Fruit fly (Drosophila melanogaster) whole organism, embryonic: ENCODE measurements around the gene Mrp5.

Source experiments
- B-H1 ChIP-seq: fragments of 200-800 bp; sonication (Bioruptor generic); IDR thresholded peaks from 3 replicates; pipeline ENCODE4 v1.3.6; 2022; ENCODE audit warnings: missing biosample characterization, missing genetic modification characterization
- Blimp-1 ChIP-seq: fragments of 200-800 bp; sonication (Bioruptor generic); optimal IDR thresholded peaks from 3 replicates; lab custom pipeline; 2018; ENCODE audit warnings: missing biosample characterization, missing genetic modification characterization, mild to moderate bottlenecking, moderate library complexity, missing genetic modification reagents
- CG10274 ChIP-seq: fragments of 200-800 bp; sonication (Bioruptor generic); optimal IDR thresholded peaks from 3 replicates; lab custom pipeline; 2017; ENCODE audit warnings: missing biosample characterization, mild to moderate bottlenecking, missing genetic modification characterization
- CG10979 ChIP-seq: fragments of 200-800 bp; sonication (Bioruptor generic); optimal IDR thresholded peaks from 2 replicates; lab custom pipeline; 2018; ENCODE audit warnings: missing biosample characterization, mild to moderate bottlenecking, missing genetic modification characterization, moderate library complexity
- CG11560 ChIP-seq: fragments of 200-800 bp; sonication (Bioruptor generic); IDR thresholded peaks from 3 replicates; pipeline ENCODE4 v1.3.6; 2022; ENCODE audit warnings: missing biosample characterization, missing genetic modification characterization
- CG11695 ChIP-seq: fragments of 200-800 bp; sonication (Bioruptor generic); IDR thresholded peaks from 3 replicates; pipeline ENCODE4 v1.3.6; 2022; ENCODE audit warnings: missing biosample characterization, missing genetic modification characterization
- CG12659 ChIP-seq: fragments of 200-800 bp; sonication (Bioruptor generic); optimal IDR thresholded peaks from 3 replicates; lab custom pipeline; 2017; ENCODE audit warnings: mild to moderate bottlenecking, missing biosample characterization, missing genetic modification reagents, missing genetic modification characterization
- CG14441 ChIP-seq: fragments of 200-800 bp; sonication (Bioruptor generic); IDR thresholded peaks from 2 replicates; pipeline ENCODE4 v1.3.6; 2022; ENCODE audit warnings: missing biosample characterization, missing genetic modification characterization
- CG15011 ChIP-seq: fragments of 200-800 bp; sonication (Bioruptor generic); optimal IDR thresholded peaks from 3 replicates; lab custom pipeline; 2018; ENCODE audit warnings: missing biosample characterization, mild to moderate bottlenecking, missing genetic modification characterization
- CG15514 ChIP-seq: fragments of 200-800 bp; sonication (Bioruptor generic); optimal IDR thresholded peaks from 3 replicates; lab custom pipeline; 2017; ENCODE audit warnings: missing biosample characterization, missing genetic modification characterization, mild to moderate bottlenecking, moderate library complexity, missing genetic modification reagents
- CG1603 ChIP-seq: fragments of 200-800 bp; sonication (Bioruptor generic); optimal IDR thresholded peaks from 2 replicates; lab custom pipeline; 2019; ENCODE audit warnings: missing biosample characterization, mild to moderate bottlenecking, missing genetic modification characterization, moderate library complexity
- CG17361 ChIP-seq: fragments of 200-800 bp; sonication (Bioruptor generic); IDR thresholded peaks from 3 replicates; pipeline ENCODE4 v1.3.6; 2022; ENCODE audit warnings: missing biosample characterization, missing genetic modification characterization
- CG17385 ChIP-seq: fragments of 200-800 bp; sonication (Bioruptor generic); optimal IDR thresholded peaks from 3 replicates; lab custom pipeline; 2018; ENCODE audit warnings: missing biosample characterization, mild to moderate bottlenecking, missing genetic modification characterization
- CG17612 ChIP-seq: fragments of 200-800 bp; sonication (Bioruptor generic); IDR thresholded peaks from 2 replicates; pipeline ENCODE4 v1.3.6; 2022; ENCODE audit warnings: missing biosample characterization, missing genetic modification characterization
- CG18619 ChIP-seq: fragments of 200-800 bp; sonication (Bioruptor generic); optimal IDR thresholded peaks from 3 replicates; lab custom pipeline; 2017; ENCODE audit warnings: missing biosample characterization, mild to moderate bottlenecking, missing genetic modification characterization
- CG2889 ChIP-seq: fragments of 200-800 bp; sonication (Bioruptor generic); IDR thresholded peaks from 3 replicates; pipeline ENCODE4 v1.3.6; 2022; ENCODE audit warnings: missing biosample characterization, missing genetic modification characterization
- CG32767 ChIP-seq: fragments of 200-800 bp; sonication (Bioruptor generic); IDR thresholded peaks from 2 replicates; pipeline ENCODE4 v1.3.6; 2022; ENCODE audit warnings: missing biosample characterization, missing genetic modification characterization
- CG3281 ChIP-seq: fragments of 200-800 bp; sonication (Bioruptor generic); optimal IDR thresholded peaks from 3 replicates; lab custom pipeline; 2017; ENCODE audit warnings: missing biosample characterization, mild to moderate bottlenecking, missing genetic modification characterization
- CG6272 ChIP-seq: fragments of 200-800 bp; sonication (Bioruptor generic); IDR thresholded peaks from 2 replicates; pipeline ENCODE4 v1.3.6; 2022; ENCODE audit warnings: missing biosample characterization, missing genetic modification characterization
- CG8281 ChIP-seq: fragments of 200-800 bp; sonication (Bioruptor generic); optimal IDR thresholded peaks from 2 replicates; lab custom pipeline; 2018; ENCODE audit warnings: missing biosample characterization, mild to moderate bottlenecking, missing genetic modification characterization, moderate library complexity
- CG8359 ChIP-seq: fragments of 200-800 bp; sonication (Bioruptor generic); optimal IDR thresholded peaks from 2 replicates; lab custom pipeline; 2017; ENCODE audit warnings: missing biosample characterization, mild to moderate bottlenecking, missing genetic modification characterization, borderline replicate concordance
- CG9609 ChIP-seq: fragments of 200-800 bp; sonication (Bioruptor generic); optimal IDR thresholded peaks from 3 replicates; lab custom pipeline; 2016; ENCODE audit warnings: missing biosample characterization, missing genetic modification characterization
- ERR ChIP-seq: fragments of 200-800 bp; sonication (Bioruptor generic); optimal IDR thresholded peaks from 2 replicates; lab custom pipeline; 2016; ENCODE audit warnings: missing biosample characterization, missing genetic modification characterization
- H2.0 ChIP-seq: fragments of 200-800 bp; sonication (Bioruptor generic); IDR thresholded peaks from 2 replicates; pipeline ENCODE4 v1.3.6; 2022; ENCODE audit warnings: missing biosample characterization, missing genetic modification characterization
- Mad ChIP-seq: fragments of 200-800 bp; sonication (Bioruptor generic); optimal IDR thresholded peaks from 2 replicates; lab custom pipeline; 2016; ENCODE audit warnings: missing biosample characterization, missing genetic modification characterization
- Myb ChIP-seq: fragments of 200-800 bp; sonication (Bioruptor generic); optimal IDR thresholded peaks from 2 replicates; lab custom pipeline; 2016; ENCODE audit warnings: missing biosample characterization, missing genetic modification characterization
- Sin3A ChIP-seq: fragments of >200 bp; optimal IDR thresholded peaks from 2 replicates; lab custom pipeline; 2018
- Sry-δ ChIP-seq: fragments of 200-800 bp; sonication (Bioruptor generic); optimal IDR thresholded peaks from 2 replicates; lab custom pipeline; 2016; ENCODE audit warnings: missing biosample characterization, missing genetic modification characterization
- Tbp ChIP-seq: fragments of >200 bp; optimal IDR thresholded peaks from 2 replicates; lab custom pipeline; 2018; ENCODE audit warnings: missing biosample characterization, missing genetic modification characterization
- abd-A ChIP-seq: fragments of 200-800 bp; sonication (Bioruptor generic); optimal IDR thresholded peaks from 3 replicates; lab custom pipeline; 2019; ENCODE audit warnings: missing biosample characterization, mild to moderate bottlenecking, missing genetic modification characterization, moderate library complexity
- ap ChIP-seq: fragments of 200-800 bp; sonication (Bioruptor generic); IDR thresholded peaks from 2 replicates; pipeline ENCODE4 v1.3.6; 2022; ENCODE audit warnings: missing biosample characterization, missing genetic modification characterization
- bab2 ChIP-seq: fragments of 200-800 bp; sonication (Bioruptor generic); optimal IDR thresholded peaks from 2 replicates; lab custom pipeline; 2016; ENCODE audit warnings: missing biosample characterization, missing genetic modification characterization
- bsh ChIP-seq, 2 experiments: fragments of 200-800 bp; sonication (Bioruptor generic); optimal IDR thresholded peaks; 2 replicates each; lab custom pipeline; 2017 to 2018; ENCODE audit warnings: mild to moderate bottlenecking in 2 of 2, missing biosample characterization in 2 of 2, missing genetic modification characterization in 2 of 2, moderate library complexity in 1 of 2
- btn ChIP-seq: fragments of 200-800 bp; sonication (Bioruptor generic); optimal IDR thresholded peaks from 2 replicates; lab custom pipeline; 2016; ENCODE audit warnings: missing biosample characterization, missing genetic modification characterization
- chinmo ChIP-seq: fragments of 200-800 bp; sonication (Bioruptor generic); IDR thresholded peaks from 4 replicates; pipeline ENCODE4 v1.3.6; 2022; ENCODE audit warnings: missing biosample characterization, missing genetic modification characterization; ENCODE audit not compliant: partially characterized antibody
- corto ChIP-seq: fragments of 200-800 bp; sonication (Bioruptor generic); optimal IDR thresholded peaks from 2 replicates; lab custom pipeline; 2016; ENCODE audit warnings: missing biosample characterization, mild to moderate bottlenecking, missing genetic modification characterization, moderate library complexity
- dmrt99B ChIP-seq: fragments of 200-800 bp; sonication (Bioruptor generic); optimal IDR thresholded peaks from 2 replicates; lab custom pipeline; 2018; ENCODE audit warnings: missing biosample characterization, mild to moderate bottlenecking, missing genetic modification characterization, moderate library complexity
- gce ChIP-seq: fragments of 200-800 bp; sonication (Bioruptor generic); IDR thresholded peaks from 3 replicates; pipeline ENCODE4 v1.3.6; 2022; ENCODE audit warnings: missing biosample characterization, missing genetic modification characterization
- gro ChIP-seq: fragments of 200-800 bp; sonication (Bioruptor generic); optimal IDR thresholded peaks from 2 replicates; lab custom pipeline; 2016; ENCODE audit warnings: missing biosample characterization, missing genetic modification characterization
- mirr ChIP-seq: fragments of 200-800 bp; sonication (Bioruptor generic); optimal IDR thresholded peaks from 3 replicates; lab custom pipeline; 2018; ENCODE audit warnings: missing biosample characterization, mild to moderate bottlenecking, missing genetic modification characterization
- pho ChIP-seq: fragments of 200-800 bp; sonication (Bioruptor generic); optimal IDR thresholded peaks from 2 replicates; lab custom pipeline; 2016; ENCODE audit warnings: missing biosample characterization, missing genetic modification characterization
- phol ChIP-seq: fragments of 200-800 bp; sonication (Bioruptor generic); optimal IDR thresholded peaks from 3 replicates; lab custom pipeline; 2018; ENCODE audit warnings: missing biosample characterization, mild to moderate bottlenecking, missing genetic modification characterization, moderate library complexity
- repo ChIP-seq: fragments of 200-800 bp; sonication (Bioruptor generic); optimal IDR thresholded peaks from 2 replicates; lab custom pipeline; 2016; ENCODE audit warnings: missing biosample characterization, missing genetic modification characterization
- row ChIP-seq: fragments of 200-800 bp; sonication (Bioruptor generic); IDR thresholded peaks from 3 replicates; pipeline ENCODE4 v1.3.6; 2022; ENCODE audit warnings: missing biosample characterization, missing genetic modification characterization
- scrt ChIP-seq: fragments of 200-800 bp; sonication (Bioruptor generic); optimal IDR thresholded peaks from 2 replicates; lab custom pipeline; 2018; ENCODE audit warnings: missing biosample characterization, mild to moderate bottlenecking, missing genetic modification characterization, moderate library complexity
- seq ChIP-seq: fragments of 200-800 bp; sonication (Bioruptor generic); IDR thresholded peaks from 2 replicates; pipeline ENCODE4 v1.3.6; 2022; ENCODE audit warnings: missing biosample characterization, missing genetic modification characterization
- sqz ChIP-seq: fragments of 200-800 bp; sonication (Bioruptor generic); optimal IDR thresholded peaks from 3 replicates; lab custom pipeline; 2018; ENCODE audit warnings: missing biosample characterization, mild to moderate bottlenecking, missing genetic modification characterization
- stwl ChIP-seq: fragments of 200-800 bp; sonication (Bioruptor generic); optimal IDR thresholded peaks from 3 replicates; lab custom pipeline; 2018; ENCODE audit warnings: missing biosample characterization, mild to moderate bottlenecking, missing genetic modification characterization, moderate library complexity
- toy ChIP-seq: fragments of 200-800 bp; sonication (Bioruptor generic); IDR thresholded peaks from 2 replicates; pipeline ENCODE4 v1.3.6; 2022; ENCODE audit warnings: missing biosample characterization, missing genetic modification characterization
- vvl ChIP-seq: fragments of 200-800 bp; sonication (Bioruptor generic); IDR thresholded peaks from 2 replicates; pipeline ENCODE4 v1.3.6; 2022; ENCODE audit warnings: missing biosample characterization, missing genetic modification characterization

Gene Mrp5

dm6 chr3R:19875118-19875887, at the start of gene Mrp5 (continued):
- no peak for TF ChIP-seq Tbp (GFP tag; lab: Kevin White, UChicago)
- peak; percentile 36 for TF ChIP-seq phol (tag; lab: Kevin White, UChicago)
- TF ChIP-seq bsh (GFP tag; optimal IDR thresholded peaks at IDR 0.05; lab: Kevin White, UChicago) = peak; percentile 21 to 35
- peak; percentile 12 for TF ChIP-seq CG9609 (GFP tag; lab: Kevin White, UChicago)
- peak; percentile 32 for TF ChIP-seq CG15514 (GFP tag; lab: Kevin White, UChicago)
- TF ChIP-seq ERR (GFP tag; lab: Kevin White, UChicago) = no peak
- TF ChIP-seq mirr (GFP tag; lab: Kevin White, UChicago) = peak; percentile 16
- TF ChIP-seq scrt (GFP tag; lab: Kevin White, UChicago) = no peak
- TF ChIP-seq sqz (GFP tag; lab: Kevin White, UChicago) = no peak
- peak; percentile 61 for TF ChIP-seq CG14441
- TF ChIP-seq CG8281 = no peak
- TF ChIP-seq Mad (GFP tag; lab: Kevin White, UChicago) = no peak
- peak; percentile 24 for TF ChIP-seq gro (GFP tag; lab: Kevin White, UChicago)
- TF ChIP-seq CG2889 = no peak
- no peak for TF ChIP-seq Sin3A (lab: Kevin White, UChicago)
- no peak; the same call in 1 of the 2 replicates for TF ChIP-seq vvl (GFP tag; lab: Robert Waterston, UW)
- TF ChIP-seq seq = no peak
- no peak for TF ChIP-seq abd-A (tag; lab: Kevin White, UChicago)
- no peak for TF ChIP-seq Sry-δ (GFP tag; lab: Kevin White, UChicago)
- TF ChIP-seq CG10274 (GFP tag; lab: Kevin White, UChicago) = no peak
- no peak for TF ChIP-seq CG17612
- TF ChIP-seq pho (GFP tag; lab: Kevin White, UChicago) = no peak
- peak; percentile 45 for TF ChIP-seq dmrt99B (tag; lab: Kevin White, UChicago)
- no peak for TF ChIP-seq CG6272 (GFP tag; lab: Robert Waterston, UW)
- TF ChIP-seq chinmo (GFP tag; lab: Robert Waterston, UW) = no peak
- peak; percentile 28; the same call in 1 of the 2 replicates for TF ChIP-seq ap (GFP tag; lab: Robert Waterston, UW)
- TF ChIP-seq CG1603 (tag; lab: Kevin White, UChicago) = no peak
- TF ChIP-seq Blimp-1 = no peak
- TF ChIP-seq repo (GFP tag; lab: Kevin White, UChicago) = no peak
- TF ChIP-seq CG3281 (GFP tag; lab: Kevin White, UChicago) = peak; percentile 26
- peak; percentile 28 for TF ChIP-seq CG17385
- TF ChIP-seq Myb (GFP tag; lab: Kevin White, UChicago) = no peak
- no peak for TF ChIP-seq btn (GFP tag; lab: Kevin White, UChicago)
- TF ChIP-seq H2.0 = peak; percentile 29; the same call in 1 of the 2 replicates
- peak; percentile 40; the same call in 2 of the 3 replicates for TF ChIP-seq B-H1
- no peak for TF ChIP-seq CG18619
- peak; percentile 89 for TF ChIP-seq row (GFP tag; lab: Robert Waterston, UW)
- peak; percentile 51; the same call in 1 of the 3 replicates for TF ChIP-seq CG11695 (GFP tag; lab: Robert Waterston, UW)
- TF ChIP-seq CG8359 (GFP tag; lab: Kevin White, UChicago) = peak; percentile 7
- TF ChIP-seq CG32767 (GFP tag; lab: Robert Waterston, UW) = no peak
- peak; percentile 40; the same call in 1 of the 3 replicates for TF ChIP-seq CG17361 (GFP tag; lab: Robert Waterston, UW)
- peak; percentile 20 for TF ChIP-seq CG10979
- peak; percentile 43; the same call in 1 of the 3 replicates for TF ChIP-seq gce (GFP tag; lab: Robert Waterston, UW)
- TF ChIP-seq CG11560 (tag; lab: Robert Waterston, UW) = no peak
- no peak for TF ChIP-seq CG15011 (GFP tag; lab: Kevin White, UChicago)
- no peak for TF ChIP-seq corto
- peak; percentile 26 for TF ChIP-seq CG12659
- no peak for TF ChIP-seq bab2
- TF ChIP-seq toy (GFP tag; lab: Robert Waterston, UW) = no peak
- no peak for TF ChIP-seq stwl (tag; lab: Kevin White, UChicago)
